Fruit fly (Drosophila melanogaster) S2 (cell line): Measurements from ENCODE around the gene CG10300.

Experiments
- CG8478 ChIP-seq: fragments of >200 bp; optimal IDR thresholded peaks from 2 replicates; lab custom pipeline; 2018
- CTCF ChIP-seq, 2 experiments: fragments of >200 bp; optimal IDR thresholded peaks; 2 replicates each; lab custom pipeline; 2018

DNA sequence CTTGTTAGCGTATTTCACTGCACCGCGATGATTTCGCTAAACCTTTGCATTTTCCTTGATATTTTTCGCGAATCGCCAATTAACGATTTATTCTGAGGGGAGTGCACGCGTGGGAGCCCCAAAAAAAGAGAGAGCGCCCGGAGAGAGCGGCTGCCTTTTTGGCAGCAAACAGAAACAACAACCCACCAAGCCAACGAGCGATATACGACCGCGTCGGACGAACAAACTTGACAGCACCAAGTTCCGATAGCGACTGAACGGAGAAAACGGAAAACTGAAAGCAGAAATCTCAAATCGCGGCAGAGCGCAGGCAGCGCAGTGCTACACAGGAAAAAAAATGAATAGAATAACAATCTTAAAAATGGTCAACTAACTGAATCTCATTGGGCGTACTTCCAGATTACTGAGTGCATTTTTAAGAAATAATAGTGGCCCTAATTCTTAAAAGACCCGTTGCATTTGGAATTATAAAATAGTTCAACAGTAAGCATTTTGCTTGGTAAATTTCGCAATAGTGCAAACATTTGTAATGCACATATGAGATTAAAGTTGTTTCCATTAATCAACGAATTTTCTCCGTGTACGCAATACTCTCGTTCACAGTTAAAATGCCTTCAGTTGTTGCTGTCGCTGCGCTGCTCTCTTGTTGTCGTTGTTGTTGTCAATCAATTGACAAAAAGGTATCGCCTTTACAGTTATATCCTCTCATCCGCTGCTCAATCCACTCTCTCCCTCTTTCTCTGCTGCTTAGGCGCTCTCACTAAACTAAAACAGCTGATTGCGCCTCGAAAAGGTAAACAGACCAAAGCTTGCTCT, 41.7 kb upstream of the CG10300 start, which contains the start of gene CG31145:
- no peak for TF ChIP-seq CG8478
- no peak for TF ChIP-seq CTCF (optimal IDR thresholded peaks at IDR 0.05; lab: Kevin White, UChicago)
